Fruit fly (Drosophila melanogaster) S2 (cell line): ENCODE data around the gene Hr96.

Experiments used
- CG8478 ChIP-seq: fragments of >200 bp; optimal IDR thresholded peaks from 2 replicates; lab custom pipeline; 2018
- CTCF ChIP-seq, 2 experiments: fragments of >200 bp; optimal IDR thresholded peaks; 2 replicates each; lab custom pipeline; 2018

dm6 chr3R:25023056-25023455, 2.0 kb upstream of the Hr96 start, which contains the start of gene beta4GalT7:
- TF ChIP-seq CTCF (optimal IDR thresholded peaks at IDR 0.05; lab: Kevin White, UChicago), result no peak
- no peak for TF ChIP-seq CG8478 (lab: Kevin White, UChicago)
